Fruit fly (Drosophila melanogaster): ENCODE results near the gene Bulli.

Gene Bulli

DNA sequence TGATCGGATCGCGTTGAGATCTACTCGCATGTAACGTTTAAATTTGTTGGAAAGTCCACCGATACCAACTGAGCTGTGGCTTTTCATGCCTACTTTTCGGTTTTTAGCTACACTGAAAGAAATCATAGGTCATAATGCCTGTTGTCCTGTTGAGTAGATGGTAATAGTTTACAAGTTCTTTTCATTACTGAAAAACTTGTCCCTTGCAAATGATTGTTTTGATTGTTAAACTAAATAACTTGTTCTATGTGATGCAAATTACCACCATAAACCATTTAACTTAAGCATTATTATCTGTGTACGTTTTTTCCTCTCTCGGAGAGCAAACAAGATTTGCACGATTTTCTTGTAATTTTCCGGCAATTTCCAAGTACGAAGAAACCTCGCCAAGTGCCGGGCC is 35.0 kb upstream of the Bulli start:
- TF ChIP-seq fru (GFP tag; optimal IDR thresholded peaks at IDR 0.05): no peak
- TF ChIP-seq Rel (GFP tag; optimal IDR thresholded peaks at IDR 0.05): no peak
- no peak for TF ChIP-seq Rel (tag; optimal IDR thresholded peaks at IDR 0.05)
- TF ChIP-seq GATAd (GFP tag; optimal IDR thresholded peaks at IDR 0.05): no peak
- TF ChIP-seq Dfd (GFP tag; optimal IDR thresholded peaks at IDR 0.05): no peak
- no peak for TF ChIP-seq Abd-B (GFP tag; optimal IDR thresholded peaks at IDR 0.05)
- no peak for TF ChIP-seq dmrt93B (GFP tag; optimal IDR thresholded peaks at IDR 0.05)

DNA sequence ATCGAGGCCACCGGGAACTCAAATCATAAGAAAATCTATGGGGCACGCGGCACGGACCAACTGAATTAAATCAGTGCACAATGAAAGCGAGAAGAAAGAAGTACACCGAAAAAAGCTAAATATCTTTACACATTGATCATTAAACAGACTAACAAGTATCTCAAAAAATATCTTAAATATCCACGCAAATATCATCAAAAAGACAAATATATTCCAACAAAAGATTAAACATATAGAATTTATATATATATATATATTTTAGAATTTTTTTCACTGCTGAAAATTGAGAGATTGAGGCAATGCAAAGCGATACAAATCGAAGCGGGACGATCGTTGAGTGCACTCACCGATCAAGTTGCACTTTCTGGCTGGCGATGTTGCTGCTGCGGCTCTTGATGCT is 33.1 kb upstream of the Bulli start:
- TF ChIP-seq rgr (GFP tag; optimal IDR thresholded peaks at IDR 0.05): no peak
- no peak for TF ChIP-seq Hr78 (GFP tag; optimal IDR thresholded peaks at IDR 0.05)
- TF ChIP-seq Jra (GFP tag; optimal IDR thresholded peaks at IDR 0.05): no peak
- TF ChIP-seq foxo (GFP tag; optimal IDR thresholded peaks at IDR 0.05): no peak
- TF ChIP-seq jim (GFP tag; optimal IDR thresholded peaks at IDR 0.05): no peak
- no peak for TF ChIP-seq psq (GFP tag; optimal IDR thresholded peaks at IDR 0.05)
- TF ChIP-seq usp (GFP tag; optimal IDR thresholded peaks at IDR 0.05): no peak
- no peak for TF ChIP-seq pan (optimal IDR thresholded peaks at IDR 0.05)
- no peak for TF ChIP-seq CG9705 (GFP tag; optimal IDR thresholded peaks at IDR 0.05)
- TF ChIP-seq CrebA (GFP tag; optimal IDR thresholded peaks at IDR 0.05; ENCODE audit: borderline replicate concordance): no peak
- no peak for TF ChIP-seq HLH106 (tag; optimal IDR thresholded peaks at IDR 0.05)
- TF ChIP-seq Dif (GFP tag; optimal IDR thresholded peaks at IDR 0.05; ENCODE audit: partially characterized antibody): no peak
- TF ChIP-seq Myc (optimal IDR thresholded peaks at IDR 0.05): no peak
- no peak for TF ChIP-seq Sp1 (GFP tag; optimal IDR thresholded peaks at IDR 0.05)
- TF ChIP-seq fru (GFP tag; optimal IDR thresholded peaks at IDR 0.05): no peak
- no peak for TF ChIP-seq OdsH (GFP tag; optimal IDR thresholded peaks at IDR 0.05)
- TF ChIP-seq h (GFP tag; optimal IDR thresholded peaks at IDR 0.05): no peak
- TF ChIP-seq br (GFP tag; optimal IDR thresholded peaks at IDR 0.05): no peak

DNA sequence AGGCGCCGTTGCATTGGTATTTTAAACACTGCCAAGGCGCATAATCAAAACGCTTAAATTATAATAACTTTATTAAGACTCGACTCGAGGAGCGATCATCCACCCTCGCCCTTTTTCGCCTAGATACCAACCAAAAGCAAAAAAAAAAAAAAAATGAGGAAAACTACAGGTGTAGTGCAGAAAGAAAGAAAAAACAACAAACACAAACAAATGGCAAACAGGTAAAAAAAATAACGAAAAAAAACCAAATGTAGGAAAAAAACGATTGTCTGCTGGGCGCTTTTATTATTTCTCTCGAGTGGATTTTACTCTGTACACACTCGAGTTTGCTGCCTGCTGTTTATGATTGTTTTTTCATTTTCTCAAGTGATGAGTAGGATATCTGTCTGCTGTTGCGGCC is 31.3 kb upstream of the Bulli start:
- TF ChIP-seq ey (GFP tag; optimal IDR thresholded peaks at IDR 0.05): no peak
- TF ChIP-seq Dif (GFP tag; optimal IDR thresholded peaks at IDR 0.05; ENCODE audit: partially characterized antibody): no peak
- TF ChIP-seq Myc (optimal IDR thresholded peaks at IDR 0.05): no peak

DNA sequence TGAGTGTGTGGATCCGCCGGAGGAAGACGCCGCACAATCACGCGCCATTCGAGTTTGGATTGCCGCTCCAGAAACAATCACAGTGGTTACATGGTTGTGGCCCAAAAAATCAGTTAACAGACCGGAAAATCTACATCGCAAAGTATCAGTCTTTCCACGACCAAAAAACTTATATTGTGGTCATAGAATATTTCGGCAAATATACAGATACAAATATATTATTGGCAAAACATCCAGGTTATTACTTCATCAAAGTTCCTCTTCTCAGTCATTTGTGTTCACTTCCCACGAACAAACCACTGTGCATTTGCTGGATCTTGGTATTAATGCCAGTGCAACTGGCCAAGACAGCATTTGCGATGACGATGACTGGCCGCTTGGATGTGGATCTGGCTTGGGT is 30.6 kb upstream of the Bulli start:
- peak; percentile 35 for TF ChIP-seq fru (GFP tag; optimal IDR thresholded peaks at IDR 0.05)
- no peak for TF ChIP-seq CG9705 (GFP tag; optimal IDR thresholded peaks at IDR 0.05)

DNA sequence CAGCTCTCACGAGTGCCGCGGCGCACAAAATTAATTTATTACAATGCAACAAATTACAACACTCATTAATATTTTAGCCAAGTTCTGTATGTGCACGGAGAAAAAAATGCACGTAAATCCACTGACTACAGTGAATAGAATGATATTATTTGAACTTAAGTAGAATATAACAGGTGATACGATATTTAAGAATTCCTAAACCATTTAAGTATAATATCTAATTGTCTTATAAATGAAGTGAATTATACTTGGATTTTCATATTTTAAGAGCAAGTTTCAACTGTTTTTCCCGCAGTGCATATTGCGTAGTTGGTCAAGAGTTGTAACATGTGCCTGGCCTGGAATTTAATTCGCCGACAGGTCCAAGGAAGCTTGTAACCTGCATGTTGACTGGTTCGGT is 29.8 kb upstream of the Bulli start:
- TF ChIP-seq fru (GFP tag; optimal IDR thresholded peaks at IDR 0.05) (peak; percentile 18), woc (GFP tag; optimal IDR thresholded peaks at IDR 0.05) (no peak), lola (GFP tag; optimal IDR thresholded peaks at IDR 0.05) (no peak)

DNA sequence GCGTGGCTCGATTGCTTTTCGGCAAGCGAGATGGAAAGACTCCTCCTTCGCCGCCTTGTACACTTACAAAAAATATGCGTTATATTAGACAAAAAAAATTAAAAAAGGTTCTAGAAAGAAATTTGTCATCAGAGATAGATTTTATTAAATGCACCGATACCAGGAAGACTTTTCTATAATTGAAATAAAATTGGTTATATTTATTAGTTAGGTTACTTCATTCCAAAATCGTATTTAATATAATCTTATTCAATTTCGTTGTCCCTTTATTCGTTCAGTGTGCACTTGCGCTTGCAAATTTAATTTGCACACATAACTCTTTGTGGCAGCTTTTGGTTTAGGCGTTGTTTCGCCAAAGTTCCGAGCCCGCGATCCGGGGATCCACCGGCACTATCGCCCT is 26.3 kb upstream of the Bulli start:
- no peak for TF ChIP-seq rgr (GFP tag; optimal IDR thresholded peaks at IDR 0.05)
- TF ChIP-seq br (GFP tag; optimal IDR thresholded peaks at IDR 0.05): no peak
- no peak for TF ChIP-seq sv (GFP tag; optimal IDR thresholded peaks at IDR 0.05)
- no peak for TF ChIP-seq dl (GFP tag; optimal IDR thresholded peaks at IDR 0.05; ENCODE audit: insufficient read depth in 1 of 2, partially characterized antibody in 2 of 2)
- TF ChIP-seq Sp1 (GFP tag; optimal IDR thresholded peaks at IDR 0.05): peak; percentile 10
- no peak for TF ChIP-seq Rel (GFP tag; optimal IDR thresholded peaks at IDR 0.05)
- TF ChIP-seq Rel (tag; optimal IDR thresholded peaks at IDR 0.05): peak; percentile 3
- TF ChIP-seq jim (GFP tag; optimal IDR thresholded peaks at IDR 0.05): no peak
- no peak for TF ChIP-seq Hr83 (GFP tag; optimal IDR thresholded peaks at IDR 0.05; ENCODE audit: poor library complexity, severe bottlenecking)
- TF ChIP-seq foxo (GFP tag; optimal IDR thresholded peaks at IDR 0.05): peak in 1 of 2 experiments; percentile 10
- no peak for TF ChIP-seq CG32264 (GFP tag; optimal IDR thresholded peaks at IDR 0.05)
- no peak for TF ChIP-seq GATAd (GFP tag; optimal IDR thresholded peaks at IDR 0.05)
- no peak for TF ChIP-seq psq (GFP tag; optimal IDR thresholded peaks at IDR 0.05)
- TF ChIP-seq brk (GFP tag; optimal IDR thresholded peaks at IDR 0.05): no peak
- no peak for TF ChIP-seq Hr78 (GFP tag; optimal IDR thresholded peaks at IDR 0.05)
- TF ChIP-seq lola (GFP tag; optimal IDR thresholded peaks at IDR 0.05): no peak
- TF ChIP-seq Abd-B (GFP tag; optimal IDR thresholded peaks at IDR 0.05): no peak
- TF ChIP-seq Myc (optimal IDR thresholded peaks at IDR 0.05): no peak
- TF ChIP-seq h (GFP tag; optimal IDR thresholded peaks at IDR 0.05): no peak
- no peak for TF ChIP-seq HLH106 (tag; optimal IDR thresholded peaks at IDR 0.05)

All from whole organism, wandering third instar larva.